Worm (Caenorhabditis elegans): ENCODE results near the gene F25E5.2.

The F25E5.2 gene

ce11 chrV:7435376-7436204, 19.5 kb upstream of the F25E5.2 start, which contains the start of the genes ddo-2 and F25E5.8:
TSS of gene ddo-2 (minus strand) at chrV:7435705.
TSS of gene F25E5.8 (plus strand) at chrV:7435930.
- TF ChIP-seq nhr-25 (tag; optimal IDR thresholded peaks at IDR 0.05) (peak; percentile 14), nhr-76 (tag; optimal IDR thresholded peaks at IDR 0.05) (no peak), unc-39 (tag; optimal IDR thresholded peaks at IDR 0.05) (no peak), nhr-11 (tag; optimal IDR thresholded peaks at IDR 0.05) (no peak), lsy-12 (tag; optimal IDR thresholded peaks at IDR 0.05) (no peak), R02D3.7 (tag; optimal IDR thresholded peaks at IDR 0.05) (no peak), nhr-12 (tag; optimal IDR thresholded peaks at IDR 0.05) (no peak), nhr-43 (tag; optimal IDR thresholded peaks at IDR 0.05; ENCODE audit: poor library complexity, severe bottlenecking) (peak; percentile 46), hmg-11 (tag; optimal IDR thresholded peaks at IDR 0.05) (peak; percentile 11), ceh-82 (tag; optimal IDR thresholded peaks at IDR 0.05) (no peak), zag-1 (tag; optimal IDR thresholded peaks at IDR 0.05) (no peak), nhr-23 (tag; optimal IDR thresholded peaks at IDR 0.05) (peak; percentile 70)

DNA sequence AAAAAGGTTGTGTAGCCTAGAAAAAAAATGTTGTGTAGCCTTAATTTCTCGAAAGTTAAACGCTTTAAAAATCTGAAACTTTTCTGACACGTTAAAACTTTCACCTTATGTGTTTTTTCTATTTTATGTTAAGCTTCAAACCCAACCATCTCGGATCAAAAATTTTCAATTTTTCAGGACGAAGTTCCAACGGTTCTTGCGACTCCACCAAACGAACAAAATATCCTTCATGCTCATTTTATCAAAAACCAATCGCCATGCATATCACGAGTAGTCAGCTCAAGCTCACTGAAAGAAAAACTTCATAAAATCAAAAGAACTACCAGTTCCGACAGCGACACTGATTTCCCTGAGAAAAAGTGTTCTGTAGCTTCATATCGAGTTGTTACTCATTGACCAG, 18.6 kb upstream of the F25E5.2 start:
- TF ChIP-seq hmg-11 (tag; optimal IDR thresholded peaks at IDR 0.05): no peak
- no peak for TF ChIP-seq eor-1 (tag; optimal IDR thresholded peaks at IDR 0.05)
- TF ChIP-seq ztf-11 (tag; optimal IDR thresholded peaks at IDR 0.05): no peak
- no peak for TF ChIP-seq aly-2 (tag; optimal IDR thresholded peaks at IDR 0.05)
- no peak for TF ChIP-seq elt-1 (tag; optimal IDR thresholded peaks at IDR 0.05)
- TF ChIP-seq nhr-25 (tag; optimal IDR thresholded peaks at IDR 0.05): no peak
- TF ChIP-seq fkh-2 (tag; optimal IDR thresholded peaks at IDR 0.05): no peak
- no peak for TF ChIP-seq nhr-43 (tag; optimal IDR thresholded peaks at IDR 0.05; ENCODE audit: poor library complexity, severe bottlenecking)
- TF ChIP-seq ceh-16 (tag; optimal IDR thresholded peaks at IDR 0.05): no peak
- TF ChIP-seq nhr-23 (tag; optimal IDR thresholded peaks at IDR 0.05): no peak
- TF ChIP-seq pqm-1 (tag; optimal IDR thresholded peaks at IDR 0.05): no peak
- no peak for TF ChIP-seq ceh-82 (tag; optimal IDR thresholded peaks at IDR 0.05)
- TF ChIP-seq daf-12 (tag; optimal IDR thresholded peaks at IDR 0.05): no peak
- TF ChIP-seq ztf-4 (tag; optimal IDR thresholded peaks at IDR 0.05): no peak
- no peak for TF ChIP-seq lsy-12 (tag; optimal IDR thresholded peaks at IDR 0.05)
- TF ChIP-seq lin-15B (tag; optimal IDR thresholded peaks at IDR 0.05): no peak
- no peak for TF ChIP-seq fkh-10 (GFP tag; optimal IDR thresholded peaks at IDR 0.05)

- TF ChIP-seq R02D3.7 (tag; optimal IDR thresholded peaks at IDR 0.05) (no peak), daf-12 (tag; optimal IDR thresholded peaks at IDR 0.05) (no peak), lin-39 (tag; optimal IDR thresholded peaks at IDR 0.05) (no peak), fkh-2 (tag; optimal IDR thresholded peaks at IDR 0.05) (no peak), skn-1 (tag; optimal IDR thresholded peaks at IDR 0.05) (no peak), elt-2 (tag; optimal IDR thresholded peaks at IDR 0.05) (no peak), nhr-43 (tag; optimal IDR thresholded peaks at IDR 0.05; ENCODE audit: poor library complexity, severe bottlenecking) (peak; percentile 90), elt-1 (tag; optimal IDR thresholded peaks at IDR 0.05) (no peak), ceh-28 (tag; optimal IDR thresholded peaks at IDR 0.05) (no peak), lsy-12 (tag; optimal IDR thresholded peaks at IDR 0.05) (no peak), ztf-4 (tag; optimal IDR thresholded peaks at IDR 0.05) (no peak), nhr-28 (tag; optimal IDR thresholded peaks at IDR 0.05) (no peak), eor-1 (tag; optimal IDR thresholded peaks at IDR 0.05) (no peak), jun-1 (tag; optimal IDR thresholded peaks at IDR 0.05) (no peak), nhr-12 (tag; optimal IDR thresholded peaks at IDR 0.05) (no peak), nhr-25 (tag; optimal IDR thresholded peaks at IDR 0.05) (peak; percentile 78), egl-27 (tag; optimal IDR thresholded peaks at IDR 0.05) (no peak), sea-2 (GFP tag; optimal IDR thresholded peaks at IDR 0.05) (no peak), ztf-11 (tag; optimal IDR thresholded peaks at IDR 0.05) (no peak), unc-39 (tag; optimal IDR thresholded peaks at IDR 0.05) (no peak), ceh-16 (tag; optimal IDR thresholded peaks at IDR 0.05) (no peak), ZK546.5 (tag; optimal IDR thresholded peaks at IDR 0.05) (no peak), nhr-23 (tag; optimal IDR thresholded peaks at IDR 0.05) (peak; percentile 72), zag-1 (tag; optimal IDR thresholded peaks at IDR 0.05) (no peak), hmg-11 (tag; optimal IDR thresholded peaks at IDR 0.05) (no peak), lin-15B (tag; optimal IDR thresholded peaks at IDR 0.05) (no peak), snpc-4 (tag; optimal IDR thresholded peaks at IDR 0.05) (no peak), tbx-2 (tag; optimal IDR thresholded peaks at IDR 0.05) (peak; percentile 28), pqm-1 (tag; optimal IDR thresholded peaks at IDR 0.05) (no peak), aly-2 (tag; optimal IDR thresholded peaks at IDR 0.05) (no peak), fkh-10 (GFP tag; optimal IDR thresholded peaks at IDR 0.05) (no peak), mdl-1 (tag; optimal IDR thresholded peaks at IDR 0.05) (no peak), unc-62 (GFP tag; optimal IDR thresholded peaks at IDR 0.05) (no peak), nfya-1 (tag; optimal IDR thresholded peaks at IDR 0.05; ENCODE audit: insufficient read depth) (peak; percentile 16), egl-5 (tag; optimal IDR thresholded peaks at IDR 0.05) (no peak), pha-4 (tag; optimal IDR thresholded peaks at IDR 0.05) (peak; percentile 14), fos-1 (tag; optimal IDR thresholded peaks at IDR 0.05) (no peak), nhr-77 (tag; optimal IDR thresholded peaks at IDR 0.05) (no peak), nhr-67 (tag; optimal IDR thresholded peaks at IDR 0.05) (no peak), elt-3 (tag; optimal IDR thresholded peaks at IDR 0.05) (peak in 2 of 3 experiments; percentile 14 to 91), nhr-237 (tag; optimal IDR thresholded peaks at IDR 0.05) (no peak)
These were observed 18.2 kb upstream of the F25E5.2 start for ce11 chrV:7436911-7437310.

All from whole organism, L3 larva.